Worm (Caenorhabditis elegans) whole organism, L1 larva: ENCODE results near the gene K12B6.4.
A peak's percentile ranks its signal among the peaks of the same experiment; 100 is the strongest.

Experiments
- C04F5.9 ChIP-seq: sonication (generic microtip); optimal IDR thresholded peaks from 2 replicates; lab custom pipeline; 2016; ENCODE audit warnings: missing genetic modification characterization, missing compliant biosample characterization
- C16A3.4 ChIP-seq: fragments of 150-350 bp; optimal IDR thresholded peaks from 2 replicates; lab custom pipeline; 2014; ENCODE audit warnings: missing biosample characterization, missing genetic modification characterization
- aha-1 ChIP-seq: fragments of 150-350 bp; optimal IDR thresholded peaks from 2 replicates; lab custom pipeline; 2014; ENCODE audit warnings: missing biosample characterization, missing genetic modification characterization
- blmp-1 ChIP-seq: fragments of 150-350 bp; optimal IDR thresholded peaks from 2 replicates; lab custom pipeline; 2014; ENCODE audit warnings: missing biosample characterization, missing genetic modification characterization
- ceh-63 ChIP-seq: fragments of 200-800 bp; sonication (Bioruptor generic); optimal IDR thresholded peaks from 2 replicates; lab custom pipeline; 2018; ENCODE audit warnings: mild to moderate bottlenecking, missing genetic modification characterization, missing compliant biosample characterization
- ceh-82 ChIP-seq, 3 experiments: fragments of 150-350 bp in 1 of 3; sonication (generic microtip) in 2 of 3; optimal IDR thresholded peaks; 2 replicates each; lab custom pipeline; 2014 to 2017; ENCODE audit warnings: missing biosample characterization in 3 of 3, missing genetic modification characterization in 3 of 3
- ceh-88 ChIP-seq: fragments of 200-800 bp; sonication (Bioruptor generic); IDR thresholded peaks from 2 replicates; pipeline ENCODE4 v1.3.6; 2022; ENCODE audit warnings: missing genetic modification characterization, missing compliant biosample characterization
- ceh-90 ChIP-seq: sonication (generic microtip); optimal IDR thresholded peaks from 2 replicates; lab custom pipeline; 2016; ENCODE audit warnings: missing genetic modification characterization, missing compliant biosample characterization
- ces-1 ChIP-seq: fragments of 150-350 bp; optimal IDR thresholded peaks from 2 replicates; lab custom pipeline; 2014; ENCODE audit warnings: missing biosample characterization, missing genetic modification reagents, missing genetic modification characterization
- dpl-1 ChIP-seq, 3 experiments: fragments of 150-350 bp in 2 of 3; sonication (generic microtip) in 1 of 3; optimal IDR thresholded peaks; 2 replicates each; lab custom pipeline; 2014 to 2017; ENCODE audit warnings: missing biosample characterization in 3 of 3, missing genetic modification characterization in 3 of 3, missing genetic modification reagents in 3 of 3
- dsc-1 ChIP-seq: sonication (generic microtip); optimal IDR thresholded peaks from 2 replicates; lab custom pipeline; 2016; ENCODE audit warnings: mild to moderate bottlenecking, missing genetic modification characterization, missing compliant biosample characterization
- efl-1 ChIP-seq, 4 experiments: fragments of 150-350 bp; optimal IDR thresholded peaks in 3 of 4; peaks in 1 of 4; 1 replicate in 1 of 4; 2 replicates in 3 of 4; lab custom pipeline; 2014; ENCODE audit warnings: missing biosample characterization in 2 of 4, missing genetic modification characterization in 2 of 4, missing genetic modification reagents in 2 of 4
- efl-3 ChIP-seq: fragments of 200-800 bp; sonication (Bioruptor generic); optimal IDR thresholded peaks from 2 replicates; lab custom pipeline; 2018; ENCODE audit warnings: mild to moderate bottlenecking, missing genetic modification characterization, missing compliant biosample characterization
- ets-5 ChIP-seq: fragments of 200-800 bp; sonication (Bioruptor generic); IDR thresholded peaks from 2 replicates; pipeline ENCODE4 v1.3.6; 2022; ENCODE audit warnings: missing genetic modification characterization, missing compliant biosample characterization
- fkh-8 ChIP-seq: sonication (generic microtip); optimal IDR thresholded peaks from 2 replicates; lab custom pipeline; 2016; ENCODE audit warnings: mild to moderate bottlenecking, missing genetic modification characterization, missing compliant biosample characterization
- fos-1 ChIP-seq: fragments of 150-350 bp; optimal IDR thresholded peaks from 2 replicates; lab custom pipeline; 2014; ENCODE audit warnings: missing biosample characterization, missing genetic modification characterization
- hlh-17 ChIP-seq: fragments of 200-800 bp; sonication (Bioruptor generic); optimal IDR thresholded peaks from 2 replicates; lab custom pipeline; 2018; ENCODE audit warnings: missing genetic modification characterization, mild to moderate bottlenecking, missing compliant biosample characterization, moderate library complexity, borderline replicate concordance
- jun-1 ChIP-seq: fragments of 150-350 bp; optimal IDR thresholded peaks from 2 replicates; lab custom pipeline; 2014; ENCODE audit warnings: missing biosample characterization, missing genetic modification reagents, missing genetic modification characterization
- lir-3 ChIP-seq: sonication (generic microtip); optimal IDR thresholded peaks from 2 replicates; lab custom pipeline; 2016; ENCODE audit warnings: mild to moderate bottlenecking, missing genetic modification characterization, moderate library complexity, missing compliant biosample characterization; ENCODE audit not compliant: poor library complexity
- lsy-2 ChIP-seq, 2 experiments: fragments of 150-350 bp; optimal IDR thresholded peaks; 2 replicates each; lab custom pipeline; 2014; ENCODE audit warnings: missing biosample characterization in 2 of 2, missing genetic modification characterization in 2 of 2
- mdl-1 ChIP-seq, 2 experiments: fragments of 150-350 bp; optimal IDR thresholded peaks; 2 replicates each; lab custom pipeline; 2014 to 2017; ENCODE audit warnings: missing biosample characterization in 2 of 2, missing genetic modification characterization in 2 of 2, inconsistent platforms in 1 of 2
- nhr-11 ChIP-seq: fragments of 150-350 bp; optimal IDR thresholded peaks from 2 replicates; lab custom pipeline; 2014; ENCODE audit warnings: missing biosample characterization, missing genetic modification characterization
- nhr-71 ChIP-seq: sonication (generic microtip); optimal IDR thresholded peaks from 2 replicates; lab custom pipeline; 2016; ENCODE audit warnings: mild to moderate bottlenecking, missing genetic modification characterization, moderate library complexity, missing compliant biosample characterization
- nhr-77 ChIP-seq: fragments of 150-350 bp; optimal IDR thresholded peaks from 2 replicates; lab custom pipeline; 2014; ENCODE audit warnings: missing biosample characterization, missing genetic modification characterization
- nhr-84 ChIP-seq: sonication (generic microtip); optimal IDR thresholded peaks from 2 replicates; lab custom pipeline; 2017; ENCODE audit warnings: missing biosample characterization, missing genetic modification characterization
- nhr-90 ChIP-seq: sonication (generic microtip); optimal IDR thresholded peaks from 2 replicates; lab custom pipeline; 2016; ENCODE audit warnings: mild to moderate bottlenecking, missing genetic modification characterization, missing compliant biosample characterization; ENCODE audit not compliant: poor library complexity
- pag-3 ChIP-seq: sonication (generic microtip); optimal IDR thresholded peaks from 2 replicates; lab custom pipeline; 2017; ENCODE audit warnings: missing genetic modification characterization, mild to moderate bottlenecking, missing compliant biosample characterization, antibody characterized with exemption, borderline replicate concordance; ENCODE audit not compliant: insufficient read depth
- pqm-1 ChIP-seq: sonication (generic microtip); optimal IDR thresholded peaks from 3 replicates; lab custom pipeline; 2017; ENCODE audit warnings: missing biosample characterization, missing genetic modification characterization
- rnt-1 ChIP-seq: sonication (generic microtip); optimal IDR thresholded peaks from 2 replicates; lab custom pipeline; 2016; ENCODE audit warnings: mild to moderate bottlenecking, missing genetic modification characterization, moderate library complexity, missing compliant biosample characterization
- skn-1 ChIP-seq: fragments of 150-350 bp; optimal IDR thresholded peaks from 2 replicates; lab custom pipeline; 2014; ENCODE audit warnings: missing biosample characterization, missing genetic modification characterization
- snu-23 ChIP-seq: sonication (generic microtip); optimal IDR thresholded peaks from 2 replicates; lab custom pipeline; 2016; ENCODE audit warnings: missing genetic modification characterization, missing compliant biosample characterization
- sox-4 ChIP-seq: sonication (generic microtip); optimal IDR thresholded peaks from 2 replicates; lab custom pipeline; 2016; ENCODE audit warnings: missing genetic modification characterization, missing compliant biosample characterization
- swsn-7 ChIP-seq: sonication (generic microtip); optimal IDR thresholded peaks from 2 replicates; lab custom pipeline; 2016; ENCODE audit warnings: missing genetic modification characterization, missing compliant biosample characterization
- tlp-1 ChIP-seq: fragments of 150-350 bp; optimal IDR thresholded peaks from 2 replicates; lab custom pipeline; 2014; ENCODE audit warnings: missing biosample characterization, missing genetic modification characterization
- unc-130 ChIP-seq: fragments of 150-350 bp; optimal IDR thresholded peaks from 2 replicates; lab custom pipeline; 2017; ENCODE audit warnings: missing biosample characterization, missing genetic modification characterization, inconsistent platforms
- unc-30 ChIP-seq: sonication (generic microtip); optimal IDR thresholded peaks from 2 replicates; lab custom pipeline; 2017; ENCODE audit warnings: missing biosample characterization, missing genetic modification characterization
- unc-62 ChIP-seq: fragments of 150-350 bp; optimal IDR thresholded peaks from 2 replicates; lab custom pipeline; 2014; ENCODE audit warnings: missing biosample characterization, missing genetic modification reagents, missing genetic modification characterization
- unc-98 ChIP-seq: fragments of 200-800 bp; sonication (Bioruptor generic); IDR thresholded peaks from 2 replicates; pipeline ENCODE4 v1.3.6; 2022; ENCODE audit warnings: missing genetic modification characterization, missing compliant biosample characterization
- vab-15 ChIP-seq: sonication (generic microtip); optimal IDR thresholded peaks from 2 replicates; lab custom pipeline; 2017; ENCODE audit warnings: missing genotype, mild to moderate bottlenecking, missing genetic modification characterization, missing compliant biosample characterization
- xbp-1 ChIP-seq: sonication (generic microtip); optimal IDR thresholded peaks from 2 replicates; lab custom pipeline; 2016; ENCODE audit warnings: missing genetic modification characterization, missing compliant biosample characterization
- zag-1 ChIP-seq: fragments of 150-350 bp; optimal IDR thresholded peaks from 2 replicates; lab custom pipeline; 2014; ENCODE audit warnings: missing biosample characterization, missing genetic modification characterization
- ztf-4 ChIP-seq: fragments of 150-350 bp; optimal IDR thresholded peaks from 2 replicates; lab custom pipeline; 2014; ENCODE audit warnings: missing biosample characterization, missing genetic modification characterization

Gene K12B6.4

ce11 chrV:6281175-6281574 is at the start of gene K12B6.4, which contains the start of gene spe-49:
Gene K12B6.4, minus strand, starts transcription at chrV:6281275.
Gene spe-49, plus strand, starts transcription at chrV:6281359.
- TF ChIP-seq zag-1 (no peak), ceh-90 (no peak), unc-130 (tag; lab: Kevin White, UChicago) (no peak)

ce11 chrV:6328897-6329296 is 47.8 kb upstream of the K12B6.4 start, which contains the start of gene T28C12.2:
Gene T28C12.2, plus strand, starts transcription at chrV:6329197.
- TF ChIP-seq mdl-1 (tag; optimal IDR thresholded peaks at IDR 0.05; lab: Kevin White, UChicago) (no peak), nhr-11 (tag; lab: Kevin White, UChicago) (no peak), lsy-2 (tag; optimal IDR thresholded peaks at IDR 0.05; lab: Kevin White, UChicago) (no peak), fos-1 (tag; lab: Kevin White, UChicago) (no peak), lir-3 (tag; lab: Kevin White, UChicago) (no peak), ceh-82 (tag; optimal IDR thresholded peaks at IDR 0.05; lab: Kevin White, UChicago) (no peak), pag-3 (tag; lab: Kevin White, UChicago) (no peak), rnt-1 (tag; lab: Kevin White, UChicago) (no peak), nhr-84 (no peak)

ce11 chrV:6326980-6327379 is 45.9 kb upstream of the K12B6.4 start, which contains the start of gene fbxa-202:
Gene fbxa-202, plus strand, starts transcription at chrV:6327280.
- TF ChIP-seq xbp-1 (tag; lab: Kevin White, UChicago) (no peak), blmp-1 (tag; lab: Kevin White, UChicago) (no peak), jun-1 (no peak), nhr-84 (no peak), mdl-1 (tag; optimal IDR thresholded peaks at IDR 0.05; lab: Kevin White, UChicago) (no peak), pqm-1 (no peak), ztf-4 (tag; lab: Kevin White, UChicago) (no peak), ceh-63 (GFP tag; lab: Kevin White, UChicago) (no peak), C16A3.4 (no peak), hlh-17 (GFP tag; lab: Kevin White, UChicago) (no peak), unc-98 (GFP tag; lab: Robert Waterston, UW) (no peak), efl-3 (GFP tag; lab: Kevin White, UChicago) (no peak), unc-62 (GFP tag; lab: Kevin White, UChicago) (no peak), dpl-1 (GFP tag; optimal IDR thresholded peaks at IDR 0.05; lab: Kevin White, UChicago) (no peak)

- no peak for TF ChIP-seq vab-15 (tag; lab: Kevin White, UChicago)
- TF ChIP-seq nhr-90 (tag; lab: Kevin White, UChicago) = peak; percentile 13
Measured at ce11 chrV:6326394-6326793, 45.3 kb upstream of the K12B6.4 start.

- TF ChIP-seq blmp-1 (tag; lab: Kevin White, UChicago) (peak; percentile 24), pag-3 (tag; lab: Kevin White, UChicago) (no peak), nhr-77 (tag; lab: Kevin White, UChicago) (no peak), efl-1 (optimal IDR thresholded peaks at IDR 0.05; lab: Kevin White, UChicago) (no peak), efl-1 (GFP tag; optimal IDR thresholded peaks at IDR 0.05 in 1 of 2; lab: Kevin White, UChicago) (peak in 1 of 2 experiments; percentile 52)
Measured at ce11 chrV:6323602-6324001, 42.5 kb upstream of the K12B6.4 start.

ce11 chrV:6322749-6323367 is 41.8 kb upstream of the K12B6.4 start:
- TF ChIP-seq dsc-1 = no peak
- TF ChIP-seq ces-1 = no peak
- no peak for TF ChIP-seq fkh-8 (tag; lab: Kevin White, UChicago)
- no peak for TF ChIP-seq aha-1
- no peak for TF ChIP-seq C04F5.9 (tag; lab: Kevin White, UChicago)
- no peak for TF ChIP-seq swsn-7 (tag; lab: Kevin White, UChicago)
- no peak for TF ChIP-seq ceh-82 (tag; optimal IDR thresholded peaks at IDR 0.05; lab: Kevin White, UChicago)
- no peak for TF ChIP-seq jun-1
- TF ChIP-seq C16A3.4 = no peak
- no peak for TF ChIP-seq sox-4
- TF ChIP-seq xbp-1 (tag; lab: Kevin White, UChicago) = no peak
- TF ChIP-seq ets-5 = no peak
- peak; percentile 80 for TF ChIP-seq nhr-71 (tag; lab: Kevin White, UChicago)
- no peak for TF ChIP-seq skn-1 (tag; lab: Kevin White, UChicago)
- TF ChIP-seq dpl-1 (GFP tag; optimal IDR thresholded peaks at IDR 0.05; lab: Kevin White, UChicago) = peak in 1 of 3 experiments; percentile 22
- no peak for TF ChIP-seq ceh-88 (GFP tag; lab: Robert Waterston, UW)
- TF ChIP-seq unc-30 (tag; lab: Kevin White, UChicago) = no peak
- peak; percentile 66 for TF ChIP-seq snu-23 (GFP tag; lab: Kevin White, UChicago)
- no peak for TF ChIP-seq tlp-1 (tag; lab: Kevin White, UChicago)
